Fruit fly (Drosophila melanogaster) whole organism: ENCODE measurements around the gene CG12766.
A peak's percentile ranks its signal among the peaks of the same experiment; 100 is the strongest.

Source experiments
- CG8478 ChIP-seq: fragments of >200 bp; optimal IDR thresholded peaks from 2 replicates; lab custom pipeline; 2018; ENCODE audit warnings: inconsistent platforms
- Dll ChIP-seq: fragments of >200 bp; optimal IDR thresholded peaks from 2 replicates; lab custom pipeline; 2017
- EcR ChIP-seq, 2 experiments: fragments of >200 bp; optimal IDR thresholded peaks; 2 replicates each; lab custom pipeline; 2017; ENCODE audit warnings: missing biosample characterization in 2 of 2, missing genetic modification characterization in 2 of 2, missing genetic modification reagents in 2 of 2
- pan ChIP-seq: fragments of >200 bp; optimal IDR thresholded peaks from 2 replicates; lab custom pipeline; 2017
- psq ChIP-seq: fragments of >200 bp; optimal IDR thresholded peaks from 2 replicates; lab custom pipeline; 2017
- usp ChIP-seq: fragments of >200 bp; optimal IDR thresholded peaks from 2 replicates; lab custom pipeline; 2017; ENCODE audit warnings: missing biosample characterization, missing genetic modification characterization, mixed read lengths

CG12766 gene

DNA sequence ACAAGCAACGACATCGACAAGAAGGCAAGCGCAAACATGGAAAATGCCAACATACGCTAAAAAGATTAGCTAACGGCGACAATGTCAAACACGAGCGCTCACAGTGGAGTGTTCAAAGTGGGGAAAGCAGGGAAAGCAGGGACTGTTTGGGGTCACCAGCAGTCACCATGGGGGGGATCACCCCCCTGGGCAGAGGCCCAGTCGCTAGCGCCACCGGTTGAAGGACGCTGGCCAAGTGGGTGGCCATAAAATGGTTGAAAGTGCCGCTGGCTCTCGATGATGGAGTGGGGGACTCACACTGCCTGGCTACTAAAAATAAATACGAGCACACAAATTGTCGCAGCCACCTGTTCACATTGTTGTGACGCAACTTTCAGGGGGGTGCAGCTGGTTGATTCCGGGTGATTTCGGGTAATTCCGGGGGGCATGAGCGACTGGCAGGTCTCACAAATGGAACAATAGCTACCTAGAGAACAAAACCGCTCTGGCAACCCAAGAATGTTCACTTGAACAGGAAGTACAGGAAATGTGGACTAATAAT, 21.0 kb upstream of the CG12766 start:
- no peak for TF ChIP-seq CG8478 (lab: Kevin White, UChicago)
- no peak for TF ChIP-seq EcR (GFP tag; optimal IDR thresholded peaks at IDR 0.05; lab: Kevin White, UChicago)

- TF ChIP-seq Dll (lab: Kevin White, UChicago) (no peak), EcR (GFP tag; optimal IDR thresholded peaks at IDR 0.05; lab: Kevin White, UChicago) (no peak), usp (GFP tag; lab: Kevin White, UChicago) (no peak), pan (lab: Kevin White, UChicago) (no peak), CG8478 (lab: Kevin White, UChicago) (no peak), psq (lab: Kevin White, UChicago) (no peak)
These were observed 12.5 kb upstream of the CG12766 start, which contains the start of gene CG14984 for dm6 chr3L:3952468-3952867. Gene CG14984 (minus strand): TSS chr3L:3952550.

DNA sequence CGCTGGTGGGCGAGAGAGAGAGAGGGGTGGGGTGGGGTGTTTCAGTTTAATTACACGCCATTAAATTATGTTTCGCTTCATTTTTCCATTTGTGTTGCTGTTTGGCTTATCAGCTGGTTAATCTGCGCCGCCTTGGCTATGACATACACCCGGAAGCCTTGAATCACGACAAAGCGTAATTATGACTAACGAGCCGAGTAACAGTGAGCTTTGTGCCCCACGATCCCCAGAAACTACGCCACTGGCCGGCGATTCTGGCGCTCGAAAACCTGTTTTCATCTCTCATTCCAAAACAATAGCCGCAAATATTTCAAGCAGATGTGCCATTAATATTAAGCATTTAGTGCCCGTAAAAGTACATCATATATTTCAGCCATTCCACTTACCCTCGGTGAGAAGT, 11.9 kb upstream of the CG12766 start:
- TF ChIP-seq pan (lab: Kevin White, UChicago) (no peak), usp (GFP tag; lab: Kevin White, UChicago) (no peak), psq (lab: Kevin White, UChicago) (no peak), EcR (GFP tag; optimal IDR thresholded peaks at IDR 0.05; lab: Kevin White, UChicago) (no peak), Dll (lab: Kevin White, UChicago) (no peak)

dm6 chr3L:3949205-3949604, 9.3 kb upstream of the CG12766 start, which contains the start of gene CG14983:
Gene CG14983 (minus strand): TSS chr3L:3949305.
- no peak for TF ChIP-seq usp (GFP tag; lab: Kevin White, UChicago)
- no peak for TF ChIP-seq psq (lab: Kevin White, UChicago)
- no peak for TF ChIP-seq CG8478 (lab: Kevin White, UChicago)
- no peak for TF ChIP-seq EcR (GFP tag; optimal IDR thresholded peaks at IDR 0.05; lab: Kevin White, UChicago)
- no peak for TF ChIP-seq pan (lab: Kevin White, UChicago)
- no peak for TF ChIP-seq Dll (lab: Kevin White, UChicago)

DNA sequence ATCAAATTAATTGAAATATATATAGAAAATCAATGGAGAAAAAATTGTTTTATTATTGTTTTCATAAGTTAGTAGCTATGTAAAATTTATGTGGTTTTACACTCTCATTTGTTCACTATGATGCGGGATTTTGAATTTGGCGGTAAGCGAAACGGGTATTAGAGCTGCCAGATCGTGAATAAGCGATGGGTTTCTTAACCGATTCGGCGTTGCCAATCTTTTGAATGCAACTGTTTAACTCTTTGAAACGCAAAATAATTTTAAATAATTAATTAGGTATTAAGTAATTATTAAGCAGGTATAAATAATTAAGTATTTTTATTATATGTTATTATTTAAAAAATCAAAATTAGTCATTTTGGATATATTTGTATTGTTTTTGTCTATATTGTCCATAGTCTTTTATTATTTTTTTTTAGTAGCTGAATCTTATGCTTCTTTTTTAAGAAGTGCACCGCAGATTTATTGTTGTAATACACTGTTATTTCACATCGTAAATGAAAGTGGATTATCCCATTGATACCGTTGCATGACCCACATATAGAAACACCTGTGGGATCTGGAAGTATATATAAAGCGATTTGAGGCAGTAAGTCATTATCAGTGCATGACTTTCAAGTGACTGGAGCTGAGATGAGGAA, 7.5 kb upstream of the CG12766 start, which contains the start of gene CG10853:
TSS of gene CG10853 (plus strand) at position 591 of the 641 bp plus-strand sequence.
- TF ChIP-seq CG8478 (lab: Kevin White, UChicago): no peak
- no peak for TF ChIP-seq EcR (GFP tag; optimal IDR thresholded peaks at IDR 0.05; lab: Kevin White, UChicago)
- TF ChIP-seq usp (GFP tag; lab: Kevin White, UChicago): no peak
- no peak for TF ChIP-seq psq (lab: Kevin White, UChicago)
- TF ChIP-seq Dll (lab: Kevin White, UChicago): no peak
- no peak for TF ChIP-seq pan (lab: Kevin White, UChicago)

- no peak for TF ChIP-seq pan (lab: Kevin White, UChicago)
- no peak for TF ChIP-seq Dll (lab: Kevin White, UChicago)
- no peak for TF ChIP-seq EcR (GFP tag; optimal IDR thresholded peaks at IDR 0.05; lab: Kevin White, UChicago)
- no peak for TF ChIP-seq psq (lab: Kevin White, UChicago)
- TF ChIP-seq usp (GFP tag; lab: Kevin White, UChicago): no peak
- TF ChIP-seq CG8478 (lab: Kevin White, UChicago): no peak
These were observed 2.5 kb upstream of the CG12766 start, which contains the start of the genes CG10863 and CG14982 for dm6 chr3L:3942241-3943028. Gene CG10863 (minus strand): TSS chr3L:3942465. Gene CG14982 (plus strand): TSS chr3L:3942710.

dm6 chr3L:3937806-3938205, 2.1 kb downstream of the CG12766 start, which contains the start of gene CG10866:
Gene CG10866 (minus strand): TSS chr3L:3937992.
- TF ChIP-seq CG8478 (lab: Kevin White, UChicago) (no peak), psq (lab: Kevin White, UChicago) (no peak), pan (lab: Kevin White, UChicago) (no peak), usp (GFP tag; lab: Kevin White, UChicago) (no peak), EcR (GFP tag; optimal IDR thresholded peaks at IDR 0.05; lab: Kevin White, UChicago) (no peak), Dll (lab: Kevin White, UChicago) (no peak)

DNA sequence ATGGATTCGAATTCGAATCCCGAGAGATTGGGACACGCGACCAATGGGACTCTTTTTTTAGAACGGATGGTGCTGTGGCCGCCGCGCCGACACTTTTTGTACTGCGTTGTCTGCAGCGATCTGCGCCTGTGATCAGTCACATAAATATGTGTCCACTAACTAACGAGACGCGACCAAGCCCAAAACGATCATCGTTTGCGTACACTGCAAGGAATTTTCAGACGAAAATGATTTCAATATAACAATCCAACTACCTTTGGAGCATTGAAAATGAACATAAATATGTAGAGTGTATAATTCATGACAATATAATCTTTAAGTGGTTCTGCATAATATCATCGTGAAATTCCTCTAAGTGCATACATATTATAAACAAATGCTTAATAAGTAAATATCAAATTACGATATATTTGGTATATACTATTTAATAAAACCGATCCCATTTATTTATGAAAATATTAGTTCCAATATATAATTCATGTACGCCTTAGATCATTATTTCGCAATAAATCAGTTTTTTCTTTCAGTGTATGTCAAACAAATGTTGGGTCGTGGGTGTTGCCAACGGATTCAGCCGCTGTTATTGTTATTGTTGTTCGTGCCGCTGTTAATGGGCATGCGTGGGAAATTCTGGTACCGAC, 4.2 kb downstream of the CG12766 start, which contains the start of gene Eip63F-1:
TSS of gene Eip63F-1 (minus strand) at position 51 of the 641 bp plus-strand sequence.
- no peak for TF ChIP-seq psq (lab: Kevin White, UChicago)
- TF ChIP-seq pan (lab: Kevin White, UChicago): no peak
- TF ChIP-seq EcR (GFP tag; optimal IDR thresholded peaks at IDR 0.05; lab: Kevin White, UChicago): no peak
- TF ChIP-seq Dll (lab: Kevin White, UChicago): no peak
- TF ChIP-seq usp (GFP tag; lab: Kevin White, UChicago): no peak
- TF ChIP-seq CG8478 (lab: Kevin White, UChicago): no peak

- TF ChIP-seq EcR (GFP tag; optimal IDR thresholded peaks at IDR 0.05; lab: Kevin White, UChicago) (peak in 1 of 2 experiments; percentile 39), CG8478 (lab: Kevin White, UChicago) (no peak)
These were observed 5.8 kb downstream of the CG12766 start for dm6 chr3L:3934110-3934509.

dm6 chr3L:3933599-3933998, 6.3 kb downstream of the CG12766 start:
- no peak for TF ChIP-seq CG8478 (lab: Kevin White, UChicago)
- no peak for TF ChIP-seq psq (lab: Kevin White, UChicago)
- TF ChIP-seq EcR (GFP tag; optimal IDR thresholded peaks at IDR 0.05; lab: Kevin White, UChicago): no peak
